Worm (Caenorhabditis elegans) whole organism, late embryonic: ENCODE measurements around the gene nspg-1.

Experiments
- F13H6.1 ChIP-seq: sonication (generic microtip); optimal IDR thresholded peaks from 2 replicates; lab custom pipeline; 2016; ENCODE audit warnings: missing genetic modification characterization, missing compliant biosample characterization
- ama-1 ChIP-seq: fragments of 150-350 bp; optimal IDR thresholded peaks from 2 replicates; lab custom pipeline; 2014
- ceh-22 ChIP-seq: sonication (generic microtip); optimal IDR thresholded peaks from 2 replicates; lab custom pipeline; 2017; ENCODE audit warnings: missing biosample characterization, missing genetic modification characterization
- che-1 ChIP-seq: sonication (generic microtip); optimal IDR thresholded peaks from 2 replicates; lab custom pipeline; 2016; ENCODE audit warnings: mild to moderate bottlenecking, missing genetic modification characterization, missing compliant biosample characterization
- elt-2 ChIP-seq: sonication (generic microtip); optimal IDR thresholded peaks from 2 replicates; lab custom pipeline; 2016; ENCODE audit warnings: missing genetic modification reagents, missing genetic modification characterization, missing compliant biosample characterization
- fkh-10 ChIP-seq: fragments of 150-350 bp; optimal IDR thresholded peaks from 2 replicates; lab custom pipeline; 2014; ENCODE audit warnings: missing biosample characterization, missing genetic modification reagents, missing genetic modification characterization
- fkh-6 ChIP-seq: sonication (generic microtip); optimal IDR thresholded peaks from 2 replicates; lab custom pipeline; 2016; ENCODE audit warnings: missing genetic modification characterization, missing compliant biosample characterization
- lim-6 ChIP-seq: sonication (generic microtip); optimal IDR thresholded peaks from 2 replicates; lab custom pipeline; 2016; ENCODE audit warnings: missing genetic modification characterization, missing compliant biosample characterization
- madf-2 ChIP-seq: sonication (generic microtip); optimal IDR thresholded peaks from 2 replicates; lab custom pipeline; 2017; ENCODE audit warnings: missing genetic modification characterization, missing compliant biosample characterization
- pqm-1 ChIP-seq: sonication (generic microtip); optimal IDR thresholded peaks from 2 replicates; lab custom pipeline; 2016; ENCODE audit warnings: missing genetic modification characterization, missing compliant biosample characterization
- sdc-2 ChIP-seq: sonication (generic microtip); optimal IDR thresholded peaks from 2 replicates; lab custom pipeline; 2016; ENCODE audit warnings: missing genotype, missing genetic modification characterization, missing compliant biosample characterization
- unc-3 ChIP-seq, 2 experiments: fragments of 200-800 bp in 1 of 2; sonication (Bioruptor generic) in 1 of 2; sonication (generic microtip) in 1 of 2; conservative IDR thresholded peaks in 1 of 2; optimal IDR thresholded peaks in 1 of 2; 2 replicates each; pipeline versions ENCODE4 v1.3.6 to Lab custom; 2016 to 2022; ENCODE audit warnings: missing compliant biosample characterization in 2 of 2, missing genetic modification characterization in 2 of 2, missing genetic modification reagents in 1 of 2
- zip-5 ChIP-seq: sonication (generic microtip); optimal IDR thresholded peaks from 2 replicates; lab custom pipeline; 2016; ENCODE audit warnings: missing genetic modification characterization, missing compliant biosample characterization

ce11 chrV:12906732-12907131 lies 38.8 kb upstream of the nspg-1 start, which contains the start of gene ttr-29:
- TF ChIP-seq ceh-22 (tag; lab: Kevin White, UChicago) (no peak), pqm-1 (tag; lab: Kevin White, UChicago) (no peak), fkh-6 (tag; lab: Kevin White, UChicago) (no peak), elt-2 (tag; lab: Kevin White, UChicago) (no peak), F13H6.1 (tag; lab: Kevin White, UChicago) (no peak), che-1 (tag; lab: Kevin White, UChicago) (no peak), fkh-10 (GFP tag; lab: Kevin White, UChicago) (no peak), zip-5 (tag; lab: Kevin White, UChicago) (no peak), sdc-2 (tag; lab: Kevin White, UChicago) (no peak), ama-1 (lab: Kevin White, UChicago) (no peak), unc-3 (GFP tag; conservative IDR thresholded peaks at IDR 0.05; lab: Robert Waterston, UW) (no peak), unc-3 (tag; optimal IDR thresholded peaks at IDR 0.05; lab: Kevin White, UChicago) (no peak), lim-6 (tag; lab: Kevin White, UChicago) (no peak), madf-2 (tag; lab: Kevin White, UChicago) (no peak)
